Fruit fly (Drosophila melanogaster): ENCODE results near the gene mRpL22.

dm6 chrX:16803299-16803698 lies 19.6 kb downstream of the mRpL22 start, which contains the start of the genes Rai1 and CG13005:
- TF ChIP-seq h (optimal IDR thresholded peaks at IDR 0.05) (no peak), psq (optimal IDR thresholded peaks at IDR 0.05) (no peak), ttk (optimal IDR thresholded peaks at IDR 0.05) (no peak), Myc (optimal IDR thresholded peaks at IDR 0.05) (no peak), insv (optimal IDR thresholded peaks at IDR 0.05) (no peak)

Data from Kc167 (cell line).